Fruit fly (Drosophila melanogaster): ENCODE measurements around the gene Cad86C.

DNA sequence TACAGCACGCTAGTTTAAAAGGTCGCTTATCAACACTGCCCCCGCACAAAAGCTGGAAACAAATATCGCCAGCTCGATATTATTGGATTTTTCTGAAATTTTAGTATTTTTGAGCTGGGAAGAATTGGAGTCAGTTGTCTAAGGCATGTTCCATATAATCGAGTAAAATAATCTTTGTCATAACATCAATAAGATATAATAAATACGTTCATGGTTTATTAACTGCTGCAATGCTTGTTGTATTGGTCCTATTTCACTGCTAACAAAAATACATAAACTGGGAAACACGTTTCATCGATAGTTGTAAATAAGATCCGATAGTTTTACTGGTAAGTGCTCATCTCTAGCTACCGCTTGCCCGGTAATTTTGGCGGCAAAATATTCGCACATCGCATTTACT is 38.7 kb upstream of the Cad86C start, which contains the start of the genes Art1 and Mcm5:
- TF ChIP-seq psq (optimal IDR thresholded peaks at IDR 0.05): no peak
- no peak for TF ChIP-seq pan (optimal IDR thresholded peaks at IDR 0.05)
- TF ChIP-seq EcR (GFP tag; optimal IDR thresholded peaks at IDR 0.05): no peak
- no peak for TF ChIP-seq Dll (optimal IDR thresholded peaks at IDR 0.05)

Data from whole organism.